Worm (Caenorhabditis elegans): ENCODE results near the gene vha-19.
A peak's percentile ranks its signal among the peaks of the same experiment; 100 is the strongest.

ce11 chrIV:3368638-3369247 is at the start of gene vha-19:
- TF ChIP-seq snpc-4 (tag; optimal IDR thresholded peaks at IDR 0.05) (no peak), egl-27 (tag; optimal IDR thresholded peaks at IDR 0.05) (no peak), sea-2 (GFP tag; optimal IDR thresholded peaks at IDR 0.05) (no peak), nhr-77 (tag; optimal IDR thresholded peaks at IDR 0.05) (no peak), ceh-82 (tag; optimal IDR thresholded peaks at IDR 0.05) (no peak), elt-3 (tag; optimal IDR thresholded peaks at IDR 0.05) (no peak), pha-4 (tag; optimal IDR thresholded peaks at IDR 0.05) (peak; percentile 52), nfya-1 (tag; optimal IDR thresholded peaks at IDR 0.05; ENCODE audit: insufficient read depth) (peak; percentile 38)

Measured in whole organism, L3 larva.